Fruit fly (Drosophila melanogaster) whole organism, embryonic: ENCODE results near the gene Cyp9f2.

Source experiments
- ATbp ChIP-seq: fragments of 200-800 bp; sonication (Bioruptor generic); optimal IDR thresholded peaks from 2 replicates; lab custom pipeline; 2017; ENCODE audit warnings: missing biosample characterization, mild to moderate bottlenecking, missing genetic modification characterization, missing genetic modification reagents
- Abd-B ChIP-seq: fragments of 200-800 bp; sonication (Bioruptor generic); optimal IDR thresholded peaks from 2 replicates; lab custom pipeline; 2018; ENCODE audit warnings: missing biosample characterization, mild to moderate bottlenecking, missing genetic modification characterization, moderate library complexity
- CG11398 ChIP-seq: fragments of 200-800 bp; sonication (Bioruptor generic); optimal IDR thresholded peaks from 2 replicates; lab custom pipeline; 2016; ENCODE audit warnings: missing biosample characterization, missing genetic modification characterization
- CG11456 ChIP-seq: fragments of 200-800 bp; sonication (Bioruptor generic); IDR thresholded peaks from 3 replicates; pipeline ENCODE4 v1.3.6; 2022; ENCODE audit warnings: missing biosample characterization, missing genetic modification characterization
- CG12071 ChIP-seq: fragments of 200-800 bp; sonication (Bioruptor generic); optimal IDR thresholded peaks from 3 replicates; lab custom pipeline; 2018; ENCODE audit warnings: missing biosample characterization, mild to moderate bottlenecking, missing genetic modification characterization
- CG14014 ChIP-seq: fragments of 200-800 bp; sonication (Bioruptor generic); IDR thresholded peaks from 2 replicates; pipeline ENCODE4 v1.3.6; 2022; ENCODE audit warnings: missing biosample characterization, missing genetic modification characterization
- CG1529 ChIP-seq: fragments of 200-800 bp; sonication (Bioruptor generic); optimal IDR thresholded peaks from 3 replicates; lab custom pipeline; 2018; ENCODE audit warnings: missing biosample characterization, missing genetic modification characterization
- CG1832 ChIP-seq: fragments of 200-800 bp; sonication (Bioruptor generic); optimal IDR thresholded peaks from 2 replicates; lab custom pipeline; 2017; ENCODE audit warnings: missing biosample characterization, mild to moderate bottlenecking, missing genetic modification characterization, inconsistent platforms
- CG18619 ChIP-seq: fragments of 200-800 bp; sonication (Bioruptor generic); optimal IDR thresholded peaks from 3 replicates; lab custom pipeline; 2017; ENCODE audit warnings: missing biosample characterization, mild to moderate bottlenecking, missing genetic modification characterization
- CG2199 ChIP-seq: fragments of 200-800 bp; sonication (Bioruptor generic); IDR thresholded peaks from 3 replicates; pipeline ENCODE4 v1.3.6; 2022; ENCODE audit warnings: missing biosample characterization, missing genetic modification characterization
- CG31365 ChIP-seq: fragments of 200-800 bp; sonication (Bioruptor generic); optimal IDR thresholded peaks from 2 replicates; lab custom pipeline; 2018; ENCODE audit warnings: missing biosample characterization, mild to moderate bottlenecking, missing genetic modification characterization
- CG32532 ChIP-seq: fragments of 200-800 bp; sonication (Bioruptor generic); IDR thresholded peaks from 2 replicates; pipeline ENCODE4 v1.3.6; 2022; ENCODE audit warnings: missing biosample characterization, missing genetic modification characterization
- CG32767 ChIP-seq: fragments of 200-800 bp; sonication (Bioruptor generic); IDR thresholded peaks from 2 replicates; pipeline ENCODE4 v1.3.6; 2022; ENCODE audit warnings: missing biosample characterization, missing genetic modification characterization
- CG3726 ChIP-seq: fragments of 200-800 bp; sonication (Bioruptor generic); IDR thresholded peaks from 3 replicates; pipeline ENCODE4, ENCODE4 v1.3.6; 2022; ENCODE audit warnings: missing biosample characterization, missing genetic modification characterization
- CG5953 ChIP-seq: fragments of 200-800 bp; sonication (Bioruptor generic); IDR thresholded peaks from 2 replicates; pipeline ENCODE4 v1.3.6; 2022; ENCODE audit warnings: missing biosample characterization, missing genetic modification characterization
- CG8281 ChIP-seq: fragments of 200-800 bp; sonication (Bioruptor generic); optimal IDR thresholded peaks from 2 replicates; lab custom pipeline; 2018; ENCODE audit warnings: missing biosample characterization, mild to moderate bottlenecking, missing genetic modification characterization, moderate library complexity
- CG8478 ChIP-seq: fragments of >200 bp; optimal IDR thresholded peaks from 2 replicates; lab custom pipeline; 2018
- H15 ChIP-seq: fragments of 200-800 bp; sonication (Bioruptor generic); IDR thresholded peaks from 3 replicates; pipeline ENCODE4 v1.3.6; 2022; ENCODE audit warnings: missing biosample characterization, missing genetic modification characterization
- Hr3 ChIP-seq: fragments of 200-800 bp; sonication (Bioruptor generic); optimal IDR thresholded peaks from 3 replicates; lab custom pipeline; 2016; ENCODE audit warnings: missing biosample characterization, missing genetic modification characterization
- Hr78 ChIP-seq, 2 experiments: fragments of 200-800 bp in 1 of 2; fragments of >200 bp in 1 of 2; sonication (Bioruptor generic) in 1 of 2; optimal IDR thresholded peaks; 2 replicates each; lab custom pipeline; 2017 to 2019; ENCODE audit warnings: missing biosample characterization in 2 of 2, missing genetic modification characterization in 2 of 2, mild to moderate bottlenecking in 1 of 2, moderate library complexity in 1 of 2
- Hsf ChIP-seq: fragments of 200-800 bp; sonication (Bioruptor generic); optimal IDR thresholded peaks from 3 replicates; lab custom pipeline; 2016; ENCODE audit warnings: missing biosample characterization, missing genetic modification characterization
- Lim3 ChIP-seq: fragments of 200-800 bp; sonication (Bioruptor generic); IDR thresholded peaks from 2 replicates; pipeline ENCODE4 v1.3.6; 2022; ENCODE audit warnings: missing biosample characterization, missing genetic modification characterization
- Med ChIP-seq: fragments of 200-800 bp; sonication (Bioruptor generic); peaks from one replicate; lab custom pipeline; 2016; ENCODE audit warnings: missing biosample characterization, missing genetic modification characterization, mild to moderate bottlenecking, inconsistent platforms, moderate library complexity
- Nf-YB ChIP-seq: fragments of 200-800 bp; sonication (Bioruptor generic); optimal IDR thresholded peaks from 3 replicates; lab custom pipeline; 2019; ENCODE audit warnings: missing biosample characterization, mild to moderate bottlenecking, missing genetic modification characterization, moderate library complexity
- NfI ChIP-seq: fragments of 200-800 bp; sonication (Bioruptor generic); optimal IDR thresholded peaks from 3 replicates; lab custom pipeline; 2018; ENCODE audit warnings: missing biosample characterization, mild to moderate bottlenecking, missing genetic modification characterization, moderate library complexity
- Opbp ChIP-seq: fragments of 200-800 bp; sonication (Bioruptor generic); IDR thresholded peaks from 3 replicates; pipeline ENCODE4 v1.3.6; 2022; ENCODE audit warnings: missing biosample characterization, missing genetic modification characterization; ENCODE audit not compliant: partially characterized antibody
- PHDP ChIP-seq: fragments of 200-800 bp; sonication (Bioruptor generic); optimal IDR thresholded peaks from 3 replicates; lab custom pipeline; 2018; ENCODE audit warnings: missing biosample characterization, mild to moderate bottlenecking, missing genetic modification characterization, moderate library complexity
- Pdp1 ChIP-seq, 2 experiments: fragments of 200-800 bp; sonication (Bioruptor generic); optimal IDR thresholded peaks; 3 replicates each; lab custom pipeline; 2016; ENCODE audit warnings: missing biosample characterization in 2 of 2, missing genetic modification characterization in 2 of 2, mild to moderate bottlenecking in 1 of 2, moderate library complexity in 1 of 2
- Rfx ChIP-seq: fragments of 200-800 bp; sonication (Bioruptor generic); IDR thresholded peaks from 2 replicates; pipeline ENCODE4 v1.3.6; 2022; ENCODE audit warnings: missing biosample characterization, missing genetic modification characterization
- Spps ChIP-seq: fragments of 200-800 bp; sonication (Bioruptor generic); optimal IDR thresholded peaks from 2 replicates; lab custom pipeline; 2018; ENCODE audit warnings: missing biosample characterization, mild to moderate bottlenecking, missing genetic modification characterization
- Trl ChIP-seq, 3 experiments: fragments of >200 bp in 2 of 3; fragments of 200-800 bp in 1 of 3; sonication (Bioruptor generic) in 1 of 3; optimal IDR thresholded peaks; 2 replicates in 1 of 3; 3 replicates in 2 of 3; lab custom pipeline; 2016 to 2017; ENCODE audit warnings: missing biosample characterization in 1 of 3, missing genetic modification characterization in 1 of 3
- Xbp1 ChIP-seq: fragments of 200-800 bp; sonication (Bioruptor generic); optimal IDR thresholded peaks from 3 replicates; lab custom pipeline; 2016; ENCODE audit warnings: missing biosample characterization, mild to moderate bottlenecking, missing genetic modification characterization
- ap ChIP-seq: fragments of 200-800 bp; sonication (Bioruptor generic); IDR thresholded peaks from 2 replicates; pipeline ENCODE4 v1.3.6; 2022; ENCODE audit warnings: missing biosample characterization, missing genetic modification characterization
- cg ChIP-seq: fragments of 200-800 bp; sonication (Bioruptor generic); optimal IDR thresholded peaks from 3 replicates; lab custom pipeline; 2019; ENCODE audit warnings: missing biosample characterization, mild to moderate bottlenecking, missing genetic modification characterization, moderate library complexity
- corto ChIP-seq: fragments of 200-800 bp; sonication (Bioruptor generic); optimal IDR thresholded peaks from 2 replicates; lab custom pipeline; 2016; ENCODE audit warnings: missing biosample characterization, mild to moderate bottlenecking, missing genetic modification characterization, moderate library complexity
- esg ChIP-seq: fragments of 200-800 bp; sonication (Bioruptor generic); conservative IDR thresholded peaks from 2 replicates; pipeline ENCODE4 v1.3.6; 2022; ENCODE audit warnings: missing biosample characterization, missing genetic modification characterization
- gcm2 ChIP-seq: fragments of 200-800 bp; sonication (Bioruptor generic); optimal IDR thresholded peaks from 2 replicates; lab custom pipeline; 2016; ENCODE audit warnings: missing biosample characterization, missing genetic modification characterization
- mam ChIP-seq: fragments of 200-800 bp; sonication (Bioruptor generic); optimal IDR thresholded peaks from 3 replicates; lab custom pipeline; 2016; ENCODE audit warnings: missing biosample characterization, missing genetic modification characterization
- nom ChIP-seq: fragments of 200-800 bp; sonication (Bioruptor generic); optimal IDR thresholded peaks from 2 replicates; lab custom pipeline; 2017; ENCODE audit warnings: missing biosample characterization, missing genetic modification characterization, mild to moderate bottlenecking, moderate library complexity, missing genetic modification reagents
- otp ChIP-seq: fragments of 200-800 bp; sonication (Bioruptor generic); IDR thresholded peaks from 3 replicates; pipeline ENCODE4, ENCODE4 v1.3.6; 2022; ENCODE audit warnings: missing biosample characterization, missing genetic modification characterization
- pan ChIP-seq, 4 experiments: fragments of >200 bp in 3 of 4; fragments of 200-800 bp in 1 of 4; sonication (Bioruptor generic) in 1 of 4; optimal IDR thresholded peaks in 3 of 4; IDR thresholded peaks in 1 of 4; 2 replicates each; pipeline versions ENCODE4 v1.3.6 to Lab custom; 2017 to 2022; ENCODE audit warnings: missing biosample characterization in 2 of 4, missing genetic modification characterization in 2 of 4, mixed read lengths in 1 of 4
- pnt ChIP-seq: fragments of 200-800 bp; sonication (Bioruptor generic); optimal IDR thresholded peaks from 3 replicates; lab custom pipeline; 2016; ENCODE audit warnings: missing biosample characterization, missing genetic modification characterization
- psq ChIP-seq: fragments of 200-800 bp; sonication (Bioruptor generic); optimal IDR thresholded peaks from 2 replicates; lab custom pipeline; 2017; ENCODE audit warnings: missing biosample characterization, missing genetic modification characterization
- row ChIP-seq: fragments of 200-800 bp; sonication (Bioruptor generic); IDR thresholded peaks from 3 replicates; pipeline ENCODE4 v1.3.6; 2022; ENCODE audit warnings: missing biosample characterization, missing genetic modification characterization
- sens ChIP-seq: fragments of 200-800 bp; sonication (Bioruptor generic); peaks from one replicate; lab custom pipeline; 2016; ENCODE audit warnings: missing biosample characterization, missing genetic modification characterization
- seq ChIP-seq: fragments of 200-800 bp; sonication (Bioruptor generic); IDR thresholded peaks from 2 replicates; pipeline ENCODE4 v1.3.6; 2022; ENCODE audit warnings: missing biosample characterization, missing genetic modification characterization
- sob ChIP-seq: fragments of 200-800 bp; sonication (Bioruptor generic); IDR thresholded peaks from 2 replicates; pipeline ENCODE4 v1.3.6; 2022; ENCODE audit warnings: missing biosample characterization, missing genetic modification characterization
- zf30C ChIP-seq: fragments of 200-800 bp; sonication (Bioruptor generic); optimal IDR thresholded peaks from 3 replicates; lab custom pipeline; 2018; ENCODE audit warnings: missing biosample characterization, mild to moderate bottlenecking, missing genetic modification characterization

Gene Cyp9f2

DNA sequence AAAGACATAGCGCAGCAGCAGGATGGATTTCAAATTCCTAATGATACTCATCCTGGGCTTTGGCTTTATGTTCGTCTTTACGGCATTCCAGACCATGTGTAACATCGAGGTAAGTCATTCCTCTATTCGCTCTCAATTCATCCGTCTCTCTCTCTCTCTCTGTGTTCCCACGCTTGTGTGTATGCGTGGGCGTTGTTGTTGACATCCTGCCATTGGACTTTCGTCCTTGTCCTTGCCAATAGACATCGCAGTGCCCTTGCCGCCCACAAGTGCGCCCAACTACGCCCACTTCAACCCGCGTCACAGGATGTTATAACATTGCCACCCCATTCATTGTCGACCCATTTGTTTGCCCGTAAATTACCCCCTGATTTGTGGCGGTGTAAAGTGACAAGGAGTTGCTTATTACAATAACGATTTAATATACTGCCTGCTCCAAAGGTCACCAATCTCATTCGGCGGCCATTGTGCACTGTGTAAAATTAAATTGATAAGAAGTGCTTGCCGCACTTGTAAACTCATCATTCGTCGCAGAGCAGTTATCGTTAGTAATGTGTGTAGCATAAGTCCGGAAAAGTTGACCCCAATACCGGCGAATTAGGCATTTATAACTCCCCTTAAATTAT lies 43.9 kb upstream of the Cyp9f2 start (continued):
- peak; percentile 33 for TF ChIP-seq cg (GFP tag; lab: Kevin White, UChicago)
- peak; percentile 35 to 58 for TF ChIP-seq Trl (optimal IDR thresholded peaks at IDR 0.05; lab: Kevin White, UChicago)
- no peak for TF ChIP-seq Trl (GFP tag; optimal IDR thresholded peaks at IDR 0.05; lab: Kevin White, UChicago)
- TF ChIP-seq Opbp (GFP tag; lab: Robert Waterston, UW): 0 out of 3 replicates have a peak, but pooled peaks have one; percentile 25
- peak; percentile 48 for TF ChIP-seq seq (GFP tag; lab: Robert Waterston, UW)
- TF ChIP-seq CG12071 (GFP tag; lab: Kevin White, UChicago): peak; percentile 18
- TF ChIP-seq CG5953 (GFP tag; lab: Robert Waterston, UW): 0 out of 2 replicates have a peak, but pooled peaks have one; percentile 19
- TF ChIP-seq Lim3 (GFP tag; lab: Robert Waterston, UW): no peak
- no peak for TF ChIP-seq CG11398 (GFP tag; lab: Kevin White, UChicago)
- TF ChIP-seq sob: 0 out of 2 replicates have a peak, but pooled peaks have one; percentile 21
- TF ChIP-seq nom (GFP tag; lab: Kevin White, UChicago): peak; percentile 60
- TF ChIP-seq CG11456 (GFP tag; lab: Robert Waterston, UW): 0 out of 3 replicates have a peak, but pooled peaks have one; percentile 3
- TF ChIP-seq Xbp1: no peak
- TF ChIP-seq NfI (GFP tag; lab: Kevin White, UChicago): no peak
- TF ChIP-seq CG32767 (GFP tag; lab: Robert Waterston, UW): peak; percentile 46; the same call in 1 of the 2 replicates
- 0 out of 3 replicates have a peak, but pooled peaks have one; percentile 32 for TF ChIP-seq CG2199 (GFP tag; lab: Robert Waterston, UW)
- no peak for TF ChIP-seq Hr3 (GFP tag; lab: Kevin White, UChicago)
- TF ChIP-seq sens (GFP tag; lab: Kevin White, UChicago): peak; percentile 56
- TF ChIP-seq Hr78 (GFP tag; optimal IDR thresholded peaks at IDR 0.05; lab: Kevin White, UChicago): peak in 1 of 2 experiments; percentile 62
- peak; percentile 15 for TF ChIP-seq CG1832 (GFP tag; lab: Kevin White, UChicago)
- TF ChIP-seq CG8478 (lab: Kevin White, UChicago): peak; percentile 19
- peak; percentile 12; the same call in 1 of the 2 replicates for TF ChIP-seq Rfx (GFP tag; lab: Robert Waterston, UW)
- peak; percentile 14; the same call in 1 of the 3 replicates for TF ChIP-seq row
- TF ChIP-seq mam (GFP tag; lab: Kevin White, UChicago): no peak
- TF ChIP-seq gcm2 (GFP tag; lab: Kevin White, UChicago): no peak
- peak; percentile 20 for TF ChIP-seq ATbp (GFP tag; lab: Kevin White, UChicago)
- TF ChIP-seq zf30C (GFP tag; lab: Kevin White, UChicago): peak; percentile 72
- 0 out of 3 replicates have a peak, but pooled peaks have one; percentile 3 for TF ChIP-seq otp (GFP tag; lab: Robert Waterston, UW)
- TF ChIP-seq Spps (tag; lab: Kevin White, UChicago): no peak
- TF ChIP-seq CG8281 (tag; lab: Kevin White, UChicago): peak; percentile 1
- TF ChIP-seq CG3726: no peak
- no peak for TF ChIP-seq pan (optimal IDR thresholded peaks at IDR 0.05; lab: Kevin White, UChicago)
- peak in 1 of 2 experiments; percentile 7 for TF ChIP-seq pan (GFP tag; optimal IDR thresholded peaks at IDR 0.05 in 1 of 2, IDR thresholded peaks at IDR 0.05 in 1 of 2)
- peak; percentile 75 for TF ChIP-seq Med

DNA sequence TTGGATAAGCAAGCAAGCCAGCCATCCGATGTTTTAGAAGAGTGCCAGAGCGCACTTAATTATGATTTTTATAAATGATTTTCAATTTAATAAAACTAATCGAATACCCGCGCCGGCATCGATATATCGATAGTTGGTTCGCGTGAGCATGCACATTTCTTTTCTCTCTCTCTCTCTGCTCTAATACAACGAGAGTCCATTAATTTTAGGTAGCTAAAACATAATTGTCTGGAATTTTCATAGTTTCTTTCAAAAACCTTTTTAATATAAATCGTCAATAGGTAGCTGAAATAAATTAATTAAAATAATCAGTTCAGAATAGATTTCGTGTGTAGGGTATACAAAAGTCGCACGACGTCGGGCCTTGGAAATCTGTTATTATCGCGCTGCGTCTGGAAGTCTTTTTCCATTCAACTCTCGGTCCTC lies 43.1 kb upstream of the Cyp9f2 start, which contains the start of gene CG18549:
Gene CG18549, plus strand, starts transcription at position 408 of the 426 bp plus-strand sequence.
- peak; percentile 99 for TF ChIP-seq Pdp1 (GFP tag; optimal IDR thresholded peaks at IDR 0.05; lab: Kevin White, UChicago)
- TF ChIP-seq CG18619 (GFP tag; lab: Kevin White, UChicago): peak; percentile 100
- TF ChIP-seq ATbp (GFP tag; lab: Kevin White, UChicago): peak; percentile 100
- TF ChIP-seq CG32532: peak; percentile 100
- peak; percentile 100 for TF ChIP-seq ap
- peak; percentile 97 for TF ChIP-seq psq (GFP tag; lab: Kevin White, UChicago)
- TF ChIP-seq H15: peak; percentile 100
- TF ChIP-seq corto (GFP tag; lab: Kevin White, UChicago): peak; percentile 100
- TF ChIP-seq CG14014 (GFP tag; lab: Robert Waterston, UW): peak; percentile 100
- peak; percentile 100 for TF ChIP-seq Hsf (GFP tag; lab: Kevin White, UChicago)
- peak; percentile 95 for TF ChIP-seq CG31365 (tag; lab: Kevin White, UChicago)
- TF ChIP-seq pnt (GFP tag; lab: Kevin White, UChicago): peak; percentile 99
- TF ChIP-seq PHDP (tag; lab: Kevin White, UChicago): peak; percentile 100
- TF ChIP-seq Abd-B: peak; percentile 100
- TF ChIP-seq CG8281 (tag; lab: Kevin White, UChicago): peak; percentile 97
- peak; percentile 100 for TF ChIP-seq CG1529 (GFP tag; lab: Kevin White, UChicago)
- TF ChIP-seq Nf-YB (GFP tag; lab: Kevin White, UChicago): peak; percentile 93
- TF ChIP-seq esg (GFP tag; lab: Robert Waterston, UW): peak; percentile 100
